Worm (Caenorhabditis elegans) whole organism, dauer: ENCODE results near the gene srbc-51.
"Not testable (repeated sequence)": the region's sequence is repeated elsewhere in the genome, so short reads cannot be mapped to it uniquely, and the experiment has no call there.

Experiments
- unc-62 ChIP-seq: sonication (generic microtip); optimal IDR thresholded peaks from 2 replicates; lab custom pipeline; 2017; ENCODE audit warnings: missing biosample characterization, missing genetic modification reagents, missing genetic modification characterization

The srbc-51 gene

DNA sequence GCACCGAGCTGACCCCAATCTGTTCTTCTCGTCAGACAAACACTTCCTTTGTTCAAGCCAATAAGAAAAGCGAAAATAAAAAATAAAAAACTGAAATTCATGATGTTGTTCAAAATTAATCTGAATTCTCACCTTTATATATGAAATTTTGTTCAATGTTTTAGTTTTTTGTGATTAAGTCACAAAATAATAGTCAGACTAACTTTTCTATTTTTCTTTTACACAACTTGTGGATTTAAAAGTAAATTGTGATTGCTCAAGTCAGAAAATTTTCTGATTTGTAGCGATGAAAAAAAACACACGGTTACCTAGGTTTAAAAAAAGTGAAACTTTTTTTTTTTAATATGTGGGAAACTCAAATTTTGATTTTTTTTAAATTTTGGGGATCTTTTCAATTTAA, 8.5 kb upstream of the srbc-51 start, which contains the start of gene abf-3:
TSS of gene abf-3 (minus strand) at position 101 of the 400 bp plus-strand sequence.
- TF ChIP-seq unc-62 (GFP tag; lab: Kevin White, UChicago) = no peak

DNA sequence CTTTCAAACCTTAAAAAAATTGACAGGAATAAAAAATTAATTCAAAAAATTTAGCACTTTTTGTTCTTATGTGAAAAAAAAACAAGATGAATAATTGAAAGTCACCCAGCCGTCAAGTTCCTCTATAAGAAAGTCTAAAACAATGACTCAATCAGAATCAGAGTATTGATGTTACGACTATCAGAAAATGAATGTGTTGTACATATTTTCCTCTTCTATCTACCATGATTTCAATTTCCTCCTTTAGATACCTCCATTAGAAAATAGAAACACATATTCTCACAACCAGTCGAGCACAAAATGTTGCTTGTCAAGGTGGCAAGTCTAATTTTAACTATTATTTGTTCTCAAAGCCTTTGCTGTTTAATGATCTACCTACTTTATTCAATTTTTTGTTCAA, 6.2 kb upstream of the srbc-51 start, which contains the start of gene srbc-48:
TSS of gene srbc-48 (plus strand) at position 301 of the 400 bp plus-strand sequence.
- no peak for TF ChIP-seq unc-62 (GFP tag; lab: Kevin White, UChicago)

DNA sequence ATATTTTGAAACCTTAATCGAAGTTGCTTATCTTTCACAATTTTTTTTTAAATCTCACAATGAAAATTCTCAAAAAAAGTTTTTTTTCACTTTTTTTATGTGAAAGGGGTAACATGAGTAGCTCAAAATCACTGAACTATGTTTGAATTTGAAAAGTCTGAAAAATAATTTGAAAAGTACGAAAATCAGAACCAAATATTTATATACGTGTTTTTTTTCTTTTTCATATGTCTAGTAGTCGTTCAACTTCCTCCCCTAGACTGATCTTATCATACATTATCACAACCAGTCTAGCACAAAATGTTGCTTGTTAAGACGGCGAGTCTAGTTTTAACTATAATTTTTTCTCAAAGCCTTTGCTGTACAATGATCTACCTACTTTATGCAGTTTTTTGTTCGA, 4.8 kb upstream of the srbc-51 start, which contains the start of gene srbc-49:
TSS of gene srbc-49 (plus strand) at position 301 of the 400 bp plus-strand sequence.
- TF ChIP-seq unc-62 (GFP tag; lab: Kevin White, UChicago) = no peak

DNA sequence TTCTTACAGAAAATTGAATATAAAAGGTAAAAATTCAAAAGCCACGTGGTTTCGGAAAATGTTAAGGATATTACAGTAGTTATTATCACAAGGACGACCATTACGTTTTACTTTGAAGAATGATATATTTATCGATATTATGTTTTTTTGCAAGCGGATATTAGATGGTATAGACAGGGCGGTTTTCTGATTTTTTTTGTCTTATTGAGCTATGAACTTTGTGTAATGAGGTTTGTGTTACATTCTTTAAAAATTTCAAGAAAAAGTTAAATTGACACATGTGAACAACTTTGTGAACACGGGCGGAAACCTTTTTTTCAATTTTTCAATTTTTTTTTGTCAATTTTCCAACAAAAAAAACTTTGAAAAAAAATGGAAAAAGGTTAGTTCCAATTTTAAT, 1.3 kb upstream of the srbc-51 start, which contains the start of gene srbc-50:
TSS of gene srbc-50 (minus strand) at position 101 of the 400 bp plus-strand sequence.
- TF ChIP-seq unc-62 (GFP tag; lab: Kevin White, UChicago) = no peak

DNA sequence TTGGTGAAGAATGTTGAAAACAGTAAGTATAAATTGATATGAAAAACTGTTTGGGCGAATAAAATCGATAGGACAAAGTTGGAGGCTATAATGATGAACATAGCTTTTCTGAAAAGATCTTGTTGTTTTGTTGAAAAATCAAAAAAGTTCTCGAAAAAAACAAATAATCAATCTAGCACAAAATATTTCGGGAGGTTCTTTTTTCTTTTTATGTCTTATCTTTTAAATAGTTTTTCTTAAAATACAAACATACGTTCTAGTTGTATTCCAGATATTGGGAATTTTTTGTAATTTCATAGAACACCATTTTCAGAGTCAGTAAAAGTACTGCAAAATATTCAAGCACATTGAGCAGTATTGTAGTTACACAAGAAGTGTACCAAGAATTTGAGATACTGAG, 3.7 kb downstream of the srbc-51 start, which contains the start of gene srbc-55:
TSS of gene srbc-55 (minus strand) at position 101 of the 400 bp plus-strand sequence.
- TF ChIP-seq unc-62 (GFP tag; lab: Kevin White, UChicago) = no peak

DNA sequence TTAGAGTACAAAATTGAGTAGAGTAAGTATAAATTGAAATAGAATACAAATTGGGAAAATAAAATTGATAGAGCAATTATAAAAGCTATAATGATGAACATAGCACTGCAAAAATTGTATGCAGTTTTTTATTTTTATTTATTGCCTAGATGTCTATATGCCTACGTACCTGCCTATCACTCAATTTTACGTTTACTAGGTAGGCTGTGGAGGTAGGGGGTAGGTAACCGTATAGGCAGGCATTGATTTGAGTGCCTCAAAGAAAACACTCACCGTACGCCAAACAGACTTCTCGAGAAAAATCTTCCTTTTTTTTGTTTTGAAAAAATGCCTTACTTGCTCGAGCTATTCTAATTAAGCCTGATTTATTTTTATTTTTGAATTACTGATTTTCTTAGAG, 5.4 kb downstream of the srbc-51 start, which contains the start of gene srbc-56:
TSS of gene srbc-56 (minus strand) at position 101 of the 400 bp plus-strand sequence.
- no peak for TF ChIP-seq unc-62 (GFP tag; lab: Kevin White, UChicago)

DNA sequence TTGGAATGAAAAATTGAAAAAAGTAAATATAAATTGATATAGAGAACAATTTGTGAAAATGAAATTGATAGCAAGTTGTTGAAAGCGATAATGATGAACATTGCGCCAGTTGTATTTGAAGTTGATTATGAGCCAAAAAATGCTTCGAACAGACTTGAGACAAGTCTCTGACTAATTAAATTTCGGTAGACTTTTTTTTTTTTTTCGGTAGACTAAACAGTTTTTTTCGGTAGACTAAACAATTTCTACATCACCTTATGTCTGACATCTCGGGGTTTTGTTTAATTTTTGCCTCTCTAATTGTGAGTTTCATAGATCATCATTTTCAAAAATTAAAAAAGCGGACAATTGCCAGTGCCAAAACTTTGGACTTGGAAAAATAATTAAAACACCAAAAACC, 7.4 kb downstream of the srbc-51 start, which contains the start of gene srbc-54:
TSS of gene srbc-54 (minus strand) at position 101 of the 400 bp plus-strand sequence.
- TF ChIP-seq unc-62 (GFP tag; lab: Kevin White, UChicago) = no peak

DNA sequence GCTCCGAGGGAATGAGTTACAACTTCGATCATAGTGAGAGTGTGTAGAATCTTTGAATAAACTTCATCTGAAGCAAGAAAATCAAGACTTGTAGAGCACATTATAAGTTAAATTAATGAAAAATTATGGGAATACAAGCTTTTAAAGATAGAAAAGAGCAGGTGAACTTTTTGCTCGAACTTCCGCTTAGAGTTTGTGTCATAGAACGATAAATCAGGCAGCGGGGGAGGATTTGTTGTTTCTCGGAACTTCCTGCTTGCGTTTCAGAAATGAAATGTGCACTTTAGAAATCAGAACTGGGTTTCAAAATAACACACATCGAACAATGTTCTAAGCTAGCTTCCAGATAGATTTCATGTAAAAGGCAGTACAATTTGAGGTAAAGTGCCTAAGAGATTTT, 14.9 kb downstream of the srbc-51 start, which contains the start of gene srh-149:
TSS of gene srh-149 (minus strand) at position 101 of the 400 bp plus-strand sequence.
- TF ChIP-seq unc-62 (GFP tag; lab: Kevin White, UChicago) = no peak

DNA sequence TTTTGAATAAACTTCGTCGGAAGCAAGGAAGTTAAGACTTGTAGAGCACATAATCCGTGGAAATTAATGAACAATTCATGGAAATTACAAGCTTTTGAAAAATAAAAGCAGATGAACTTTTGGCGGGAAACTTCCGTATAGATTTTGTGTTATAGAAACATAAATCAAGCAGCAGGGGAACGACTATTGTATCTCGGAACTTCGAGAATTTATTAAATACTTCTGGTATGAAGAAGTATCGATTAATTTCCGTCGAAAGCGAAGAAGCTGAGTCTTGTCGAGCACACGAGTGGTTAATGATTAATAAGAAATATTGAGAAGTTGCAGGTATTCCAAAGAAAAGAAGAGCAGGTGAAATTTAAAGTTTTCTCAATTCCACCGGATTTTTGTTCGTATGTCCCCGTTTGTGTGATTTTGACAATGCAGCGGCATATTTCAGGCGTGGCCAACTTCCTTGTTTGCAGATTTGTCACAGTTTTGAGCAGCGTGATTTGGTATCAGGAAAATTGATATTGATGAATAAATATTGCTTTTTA, 24.1 kb downstream of the srbc-51 start, which contains the start of gene srh-147:
TSS of gene srh-147 (minus strand) at position 51 of the 536 bp plus-strand sequence.
- not testable (repeated sequence) for TF ChIP-seq unc-62 (GFP tag; lab: Kevin White, UChicago)

DNA sequence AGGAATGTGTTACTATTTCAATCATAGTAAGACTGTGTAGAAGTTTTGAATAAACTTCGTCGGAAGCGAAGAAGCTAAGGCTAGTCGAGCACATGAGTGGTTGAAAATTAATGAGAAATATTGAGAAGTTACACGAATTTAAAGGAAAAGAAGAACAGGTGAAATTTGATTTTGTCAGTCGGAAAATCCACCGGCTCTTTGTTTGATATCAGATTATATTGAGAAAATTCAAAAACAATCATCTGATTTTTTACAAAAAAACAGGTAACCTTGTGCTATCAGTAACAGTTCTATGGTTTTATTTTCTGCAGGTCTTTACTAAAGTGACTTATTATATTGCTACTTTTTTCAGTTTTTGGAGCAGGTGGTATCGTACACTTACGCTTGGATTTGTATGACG, 32.1 kb downstream of the srbc-51 start, which contains the start of gene srh-148:
TSS of gene srh-148 (minus strand) at position 101 of the 400 bp plus-strand sequence.
- TF ChIP-seq unc-62 (GFP tag; lab: Kevin White, UChicago) = no peak

DNA sequence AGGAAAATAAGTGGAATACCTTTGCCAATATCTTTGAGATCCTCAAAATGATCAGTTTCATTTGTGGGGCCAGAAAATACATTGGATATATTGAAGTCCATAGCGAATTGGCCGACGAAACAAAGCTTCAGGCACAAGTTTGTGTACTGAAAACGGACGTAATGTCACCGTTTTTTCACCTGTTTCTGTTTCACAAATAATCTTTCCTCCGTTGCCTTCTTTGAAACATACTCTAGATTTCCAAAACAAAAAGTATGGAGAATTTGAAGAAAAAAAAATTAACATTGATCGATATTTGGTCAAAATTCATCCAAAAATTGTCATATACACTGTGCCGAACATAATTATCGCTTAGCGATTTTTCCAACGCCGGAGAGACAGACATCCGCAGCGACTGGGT, 36.4 kb downstream of the srbc-51 start, which contains the start of gene srz-12:
TSS of gene srz-12 (minus strand) at position 101 of the 400 bp plus-strand sequence.
- no peak for TF ChIP-seq unc-62 (GFP tag; lab: Kevin White, UChicago)

DNA sequence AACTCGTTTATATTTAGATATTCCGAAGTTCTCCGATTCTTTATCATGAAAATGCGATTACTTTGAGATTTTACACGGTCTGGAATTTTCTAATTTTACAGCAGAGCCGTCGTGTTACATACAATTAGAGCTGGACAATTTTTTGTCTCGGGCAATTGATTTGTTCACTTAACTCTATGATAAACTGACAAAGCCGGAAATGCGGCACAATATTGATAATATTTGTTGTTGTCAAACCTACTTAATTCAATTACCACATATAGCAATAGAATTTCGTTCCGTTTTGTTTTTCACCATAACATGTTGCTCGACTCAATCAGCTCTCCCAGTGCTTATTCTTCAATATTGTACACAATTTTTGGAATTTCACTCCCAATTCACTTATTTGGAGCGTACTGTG, 36.8 kb downstream of the srbc-51 start, which contains the start of gene srh-299:
TSS of gene srh-299 (plus strand) at position 301 of the 400 bp plus-strand sequence.
- no peak for TF ChIP-seq unc-62 (GFP tag; lab: Kevin White, UChicago)

DNA sequence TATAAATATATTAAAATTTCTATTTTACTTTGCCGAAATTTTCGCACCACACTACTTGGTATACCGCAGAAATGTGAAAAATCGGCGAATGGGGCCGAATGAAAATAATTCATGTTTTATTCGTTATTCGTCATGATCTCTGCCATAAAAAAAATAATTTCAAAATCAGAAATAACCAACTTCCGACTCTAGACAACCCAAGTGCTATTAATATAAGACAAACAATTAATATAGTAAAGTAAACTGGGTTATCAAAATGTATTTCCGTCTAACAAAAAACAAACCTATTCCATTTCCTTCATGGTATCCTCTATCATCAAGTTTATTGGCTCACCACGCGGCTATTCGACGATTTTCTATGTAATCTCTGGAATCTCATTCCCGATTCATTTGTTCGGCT, 39.6 kb downstream of the srbc-51 start, which contains the start of gene srh-293:
TSS of gene srh-293 (plus strand) at position 301 of the 400 bp plus-strand sequence.
- no peak for TF ChIP-seq unc-62 (GFP tag; lab: Kevin White, UChicago)

DNA sequence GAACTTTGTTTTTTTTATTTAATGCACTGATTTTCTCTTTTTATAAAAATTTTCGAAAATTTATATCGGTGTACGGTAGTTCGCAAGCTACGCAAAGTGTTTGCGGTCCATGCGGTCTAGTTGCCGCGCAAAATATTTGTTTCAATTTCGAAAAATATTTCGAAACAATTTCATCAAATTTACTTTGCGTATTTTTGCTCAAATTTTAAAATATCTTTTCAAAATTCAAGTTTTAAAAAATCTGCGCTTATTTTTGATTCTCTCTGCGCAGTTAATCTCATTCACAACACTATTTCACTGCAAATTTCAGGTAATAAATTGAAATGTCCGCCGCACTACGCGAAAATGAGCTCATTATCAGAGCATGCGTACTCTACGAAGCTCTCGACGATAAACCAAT, 41.2 kb downstream of the srbc-51 start, which contains the start of gene fbxa-197:
TSS of gene fbxa-197 (plus strand) at position 301 of the 400 bp plus-strand sequence.
- no peak for TF ChIP-seq unc-62 (GFP tag; lab: Kevin White, UChicago)

DNA sequence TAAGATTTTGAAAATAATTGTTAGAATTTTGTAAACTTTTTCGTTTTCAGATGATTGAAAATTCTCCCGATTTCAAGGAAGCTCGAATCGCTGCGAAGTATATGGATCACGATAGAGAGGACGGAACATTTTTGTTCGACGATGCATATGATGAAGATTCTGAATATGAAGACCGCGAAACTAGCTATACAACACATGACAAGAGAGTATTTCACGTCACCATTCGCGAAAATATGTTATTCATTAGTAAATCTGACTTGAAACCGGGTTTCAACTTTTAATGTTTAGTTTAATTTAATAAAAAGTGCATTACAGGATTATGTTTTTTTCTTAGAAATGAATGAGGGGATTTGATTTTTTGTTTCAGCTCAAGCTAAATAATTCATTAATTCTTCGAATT, 44.1 kb downstream of the srbc-51 start, which contains the start of gene str-57:
TSS of gene str-57 (plus strand) at position 301 of the 400 bp plus-strand sequence.
- no peak for TF ChIP-seq unc-62 (GFP tag; lab: Kevin White, UChicago)

DNA sequence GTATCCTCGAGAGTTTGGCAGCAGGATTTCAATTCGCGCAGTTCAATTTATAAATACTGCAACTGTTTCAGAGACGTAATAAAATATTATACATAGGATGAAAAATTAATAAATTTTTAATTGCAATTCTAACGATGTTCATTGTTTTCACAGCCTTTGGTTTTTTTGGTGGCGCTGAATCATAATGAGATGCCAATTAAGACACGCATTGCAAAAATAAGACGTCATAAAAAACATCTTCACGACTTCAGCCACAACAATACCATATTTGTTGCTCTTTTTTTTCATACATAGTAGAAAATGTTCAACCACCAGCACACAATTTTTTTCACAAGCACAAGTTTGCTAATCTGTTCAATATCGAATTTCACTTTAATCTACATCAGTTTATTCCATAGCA, 46.1 kb downstream of the srbc-51 start, which contains the start of gene str-56:
TSS of gene str-56 (plus strand) at position 301 of the 400 bp plus-strand sequence.
- TF ChIP-seq unc-62 (GFP tag; lab: Kevin White, UChicago) = no peak
